Worm (Caenorhabditis elegans) whole organism, mixed stage, embryonic: ENCODE measurements around the gene srt-43.

Experiments used
- M03D4.4 ChIP-seq: sonication (generic microtip); optimal IDR thresholded peaks from 2 replicates; lab custom pipeline; 2017; ENCODE audit warnings: mild to moderate bottlenecking, missing genetic modification characterization, missing compliant biosample characterization
- bed-3 ChIP-seq: fragments of 200-800 bp; sonication (Bioruptor generic); optimal IDR thresholded peaks from 3 replicates; lab custom pipeline; 2018; ENCODE audit warnings: mild to moderate bottlenecking, missing genetic modification characterization, moderate library complexity, missing compliant biosample characterization
- blmp-1 ChIP-seq: fragments of 150-350 bp; optimal IDR thresholded peaks from 2 replicates; lab custom pipeline; 2014; ENCODE audit warnings: missing biosample characterization, missing genetic modification characterization
- ceh-43 ChIP-seq: fragments of 200-800 bp; sonication (Bioruptor generic); optimal IDR thresholded peaks from 2 replicates; lab custom pipeline; 2018; ENCODE audit warnings: mild to moderate bottlenecking, missing genetic modification characterization, moderate library complexity, missing compliant biosample characterization
- ceh-83 ChIP-seq: fragments of 200-800 bp; sonication (Bioruptor generic); optimal IDR thresholded peaks from 2 replicates; lab custom pipeline; 2018; ENCODE audit warnings: mild to moderate bottlenecking, missing genetic modification characterization, missing compliant biosample characterization
- ces-1 ChIP-seq: fragments of 150-350 bp; optimal IDR thresholded peaks from 2 replicates; lab custom pipeline; 2014; ENCODE audit warnings: missing biosample characterization, missing genetic modification reagents, missing genetic modification characterization
- drap-1 ChIP-seq: fragments of 200-800 bp; sonication (Bioruptor generic); optimal IDR thresholded peaks from 3 replicates; lab custom pipeline; 2018; ENCODE audit warnings: mild to moderate bottlenecking, missing genetic modification characterization, missing compliant biosample characterization
- elt-1 ChIP-seq: sonication (generic microtip); optimal IDR thresholded peaks from 2 replicates; lab custom pipeline; 2017; ENCODE audit warnings: missing genetic modification characterization, mild to moderate bottlenecking, missing compliant biosample characterization, antibody characterized with exemption, moderate library complexity, borderline replicate concordance; ENCODE audit not compliant: insufficient read depth
- elt-3 ChIP-seq: fragments of 150-350 bp; optimal IDR thresholded peaks from 2 replicates; lab custom pipeline; 2014; ENCODE audit warnings: missing biosample characterization, missing genetic modification characterization
- flh-1 ChIP-seq: fragments of 200-800 bp; sonication (Bioruptor generic); optimal IDR thresholded peaks from 2 replicates; lab custom pipeline; 2018; ENCODE audit warnings: mild to moderate bottlenecking, missing genetic modification characterization, moderate library complexity, missing compliant biosample characterization
- ham-2 ChIP-seq: fragments of 200-800 bp; sonication (Bioruptor generic); optimal IDR thresholded peaks from 2 replicates; lab custom pipeline; 2018; ENCODE audit warnings: mild to moderate bottlenecking, missing genetic modification characterization, missing compliant biosample characterization
- hlh-1 ChIP-seq: fragments of 150-350 bp; optimal IDR thresholded peaks from 2 replicates; lab custom pipeline; 2014; ENCODE audit warnings: missing biosample characterization, missing genetic modification reagents, missing genetic modification characterization
- lin-13 ChIP-seq: fragments of 150-350 bp; optimal IDR thresholded peaks from 2 replicates; lab custom pipeline; 2014; ENCODE audit warnings: missing biosample characterization, missing genetic modification characterization
- lin-32 ChIP-seq: fragments of 200-800 bp; sonication (Bioruptor generic); optimal IDR thresholded peaks from 2 replicates; lab custom pipeline; 2018; ENCODE audit warnings: mild to moderate bottlenecking, missing genetic modification characterization, missing compliant biosample characterization
- lsy-2 ChIP-seq: fragments of 150-350 bp; optimal IDR thresholded peaks from 2 replicates; lab custom pipeline; 2014; ENCODE audit warnings: missing biosample characterization, missing genetic modification characterization
- mab-5 ChIP-seq: fragments of 150-350 bp; optimal IDR thresholded peaks from 2 replicates; lab custom pipeline; 2014; ENCODE audit warnings: missing biosample characterization, missing genetic modification characterization
- mep-1 ChIP-seq: fragments of 150-350 bp; optimal IDR thresholded peaks from 2 replicates; lab custom pipeline; 2017; ENCODE audit warnings: missing biosample characterization, missing genetic modification reagents, missing genetic modification characterization, inconsistent platforms
- mls-2 ChIP-seq: sonication (generic microtip); optimal IDR thresholded peaks from 2 replicates; lab custom pipeline; 2016; ENCODE audit warnings: mild to moderate bottlenecking, missing genetic modification characterization, moderate library complexity, missing compliant biosample characterization
- nhr-12 ChIP-seq: fragments of 150-350 bp; optimal IDR thresholded peaks from 2 replicates; lab custom pipeline; 2014; ENCODE audit warnings: missing biosample characterization, missing genetic modification characterization
- nhr-2 ChIP-seq: fragments of 150-350 bp; optimal IDR thresholded peaks from 2 replicates; lab custom pipeline; 2014; ENCODE audit warnings: missing biosample characterization, missing genetic modification characterization
- nhr-237 ChIP-seq: fragments of 150-350 bp; optimal IDR thresholded peaks from 2 replicates; lab custom pipeline; 2014; ENCODE audit warnings: missing biosample characterization, missing genetic modification characterization
- nhr-76 ChIP-seq: sonication (generic microtip); optimal IDR thresholded peaks from 2 replicates; lab custom pipeline; 2017; ENCODE audit warnings: missing biosample characterization, missing genetic modification characterization
- pha-4 ChIP-seq: fragments of 150-350 bp; optimal IDR thresholded peaks from 2 replicates; lab custom pipeline; 2018; ENCODE audit warnings: missing biosample characterization, missing genetic modification reagents, missing genetic modification characterization
- snpc-4 ChIP-seq: fragments of 150-350 bp; optimal IDR thresholded peaks from 2 replicates; lab custom pipeline; 2014; ENCODE audit warnings: missing biosample characterization, missing genetic modification characterization
- sptf-1 ChIP-seq: sonication (generic microtip); optimal IDR thresholded peaks from 2 replicates; lab custom pipeline; 2017; ENCODE audit warnings: mild to moderate bottlenecking, missing genetic modification characterization, moderate library complexity, missing compliant biosample characterization
- unc-120 ChIP-seq: sonication (generic microtip); optimal IDR thresholded peaks from 2 replicates; lab custom pipeline; 2017; ENCODE audit warnings: missing genetic modification characterization, missing compliant biosample characterization; ENCODE audit not compliant: poor library complexity, severe bottlenecking
- unc-39 ChIP-seq: fragments of 150-350 bp; optimal IDR thresholded peaks from 2 replicates; lab custom pipeline; 2014; ENCODE audit warnings: missing biosample characterization, missing genetic modification characterization
- unc-62 ChIP-seq: fragments of 150-350 bp; optimal IDR thresholded peaks from 2 replicates; lab custom pipeline; 2014; ENCODE audit warnings: missing biosample characterization, missing genetic modification reagents, missing genetic modification characterization
- zip-8 ChIP-seq: fragments of 150-350 bp; optimal IDR thresholded peaks from 2 replicates; lab custom pipeline; 2014; ENCODE audit warnings: missing biosample characterization, missing genetic modification characterization
- ztf-11 ChIP-seq: fragments of 150-350 bp; optimal IDR thresholded peaks from 2 replicates; lab custom pipeline; 2014; ENCODE audit warnings: missing biosample characterization, missing genetic modification characterization

The srt-43 gene

DNA sequence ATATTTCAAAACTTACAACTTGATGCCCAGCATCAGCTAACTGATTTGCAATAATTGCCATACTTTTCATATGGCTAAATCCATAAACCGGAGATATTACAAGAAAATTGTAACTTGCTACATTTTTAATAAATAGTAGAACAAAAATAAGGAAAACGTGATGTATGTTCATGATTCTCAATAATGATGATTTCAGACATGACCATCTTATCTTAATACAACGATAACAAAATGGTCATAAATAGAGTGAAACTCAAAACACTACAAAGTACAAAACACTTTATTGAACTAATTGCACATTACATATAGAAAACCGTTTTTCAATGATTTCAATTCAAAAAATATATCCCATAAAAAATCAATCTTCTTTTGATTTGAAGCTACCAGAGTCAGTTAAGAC, 23.7 kb downstream of the srt-43 start, which contains the start of gene ugt-5:
Gene ugt-5 (minus strand): TSS at position 214 of the 400 bp plus-strand sequence.
- TF ChIP-seq mls-2 (tag; lab: Kevin White, UChicago): no peak
- no peak for TF ChIP-seq mep-1 (tag; lab: Kevin White, UChicago)
- TF ChIP-seq zip-8 (tag; lab: Kevin White, UChicago): no peak
- TF ChIP-seq drap-1 (GFP tag; lab: Kevin White, UChicago): no peak
- no peak for TF ChIP-seq bed-3 (GFP tag; lab: Kevin White, UChicago)
- TF ChIP-seq ceh-83 (GFP tag; lab: Kevin White, UChicago): no peak
- TF ChIP-seq nhr-237 (tag; lab: Kevin White, UChicago): no peak
- no peak for TF ChIP-seq sptf-1 (tag; lab: Kevin White, UChicago)
- TF ChIP-seq unc-120 (tag; lab: Kevin White, UChicago): no peak
- TF ChIP-seq snpc-4 (tag; lab: Kevin White, UChicago): no peak
- TF ChIP-seq nhr-76: no peak
- no peak for TF ChIP-seq elt-3 (tag; lab: Kevin White, UChicago)
- no peak for TF ChIP-seq ceh-43
- TF ChIP-seq ztf-11 (tag; lab: Kevin White, UChicago): no peak
- no peak for TF ChIP-seq unc-39 (tag; lab: Kevin White, UChicago)
- TF ChIP-seq M03D4.4 (tag; lab: Kevin White, UChicago): no peak
- TF ChIP-seq, all 35 proteins: peak for 0

DNA sequence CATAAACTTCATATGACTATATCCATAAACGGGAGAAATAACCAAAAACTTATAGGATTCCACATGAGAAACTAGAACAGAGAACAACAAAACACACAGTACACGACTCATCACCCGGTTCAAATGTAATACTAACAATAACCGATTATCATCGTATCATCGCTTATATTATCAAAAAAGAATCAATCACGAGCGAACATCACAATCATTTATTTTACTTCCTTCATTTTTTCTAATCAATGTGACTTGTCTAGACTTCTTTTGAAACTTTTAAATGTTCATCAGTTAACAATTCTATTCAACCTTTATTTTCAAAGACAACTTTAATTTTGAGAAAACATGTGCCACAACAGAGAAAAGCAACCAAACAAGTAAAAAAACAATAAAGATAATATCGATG, 26.1 kb downstream of the srt-43 start, which contains the start of gene ugt-4:
Gene ugt-4 (minus strand): TSS at position 141 of the 400 bp plus-strand sequence.
- TF ChIP-seq lsy-2 (tag; lab: Kevin White, UChicago) (no peak), ces-1 (GFP tag; lab: Kevin White, UChicago) (no peak), mep-1 (tag; lab: Kevin White, UChicago) (no peak), bed-3 (GFP tag; lab: Kevin White, UChicago) (no peak), lin-32 (no peak), unc-62 (GFP tag; lab: Kevin White, UChicago) (no peak), nhr-12 (tag; lab: Kevin White, UChicago) (no peak), blmp-1 (tag; lab: Kevin White, UChicago) (no peak), hlh-1 (tag; lab: Kevin White, UChicago) (no peak), pha-4 (tag; lab: Kevin White, UChicago) (no peak), lin-13 (tag; lab: Kevin White, UChicago) (no peak), unc-120 (tag; lab: Kevin White, UChicago) (no peak), nhr-2 (tag; lab: Kevin White, UChicago) (no peak), mls-2 (tag; lab: Kevin White, UChicago) (no peak)
- TF ChIP-seq, all 35 proteins: peak for 0

DNA sequence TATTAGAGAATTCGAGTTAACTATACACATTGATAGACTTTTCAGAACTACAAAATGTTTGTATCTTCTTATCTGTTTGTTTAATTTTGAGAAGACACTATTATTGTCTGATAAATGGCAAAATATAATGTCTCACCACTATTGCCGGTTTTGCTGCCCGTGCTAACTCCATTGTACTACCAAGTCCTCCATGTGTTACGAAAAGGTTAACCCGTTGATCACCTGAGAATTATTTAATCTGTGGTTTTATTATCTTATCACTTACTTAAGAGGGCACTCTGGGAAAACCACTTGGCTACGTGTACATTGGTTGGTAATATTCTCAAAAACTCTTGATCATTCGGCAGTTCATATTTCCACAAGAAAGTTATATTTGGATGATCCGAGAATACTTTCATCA, 26.9 kb downstream of the srt-43 start:
- TF ChIP-seq unc-62 (GFP tag; lab: Kevin White, UChicago): no peak
- TF ChIP-seq snpc-4 (tag; lab: Kevin White, UChicago): no peak
- no peak for TF ChIP-seq unc-120 (tag; lab: Kevin White, UChicago)
- no peak for TF ChIP-seq ceh-43
- no peak for TF ChIP-seq nhr-2 (tag; lab: Kevin White, UChicago)
- TF ChIP-seq ham-2: no peak
- TF ChIP-seq drap-1 (GFP tag; lab: Kevin White, UChicago): no peak
- TF ChIP-seq M03D4.4 (tag; lab: Kevin White, UChicago): no peak
- no peak for TF ChIP-seq flh-1 (GFP tag; lab: Kevin White, UChicago)
- no peak for TF ChIP-seq nhr-12 (tag; lab: Kevin White, UChicago)
- no peak for TF ChIP-seq elt-1 (tag; lab: Kevin White, UChicago)
- TF ChIP-seq lsy-2 (tag; lab: Kevin White, UChicago): no peak
- no peak for TF ChIP-seq bed-3 (GFP tag; lab: Kevin White, UChicago)
- no peak for TF ChIP-seq pha-4 (tag; lab: Kevin White, UChicago)
- TF ChIP-seq blmp-1 (tag; lab: Kevin White, UChicago): no peak
- no peak for TF ChIP-seq nhr-76
- TF ChIP-seq, all 35 proteins: peak for 0

DNA sequence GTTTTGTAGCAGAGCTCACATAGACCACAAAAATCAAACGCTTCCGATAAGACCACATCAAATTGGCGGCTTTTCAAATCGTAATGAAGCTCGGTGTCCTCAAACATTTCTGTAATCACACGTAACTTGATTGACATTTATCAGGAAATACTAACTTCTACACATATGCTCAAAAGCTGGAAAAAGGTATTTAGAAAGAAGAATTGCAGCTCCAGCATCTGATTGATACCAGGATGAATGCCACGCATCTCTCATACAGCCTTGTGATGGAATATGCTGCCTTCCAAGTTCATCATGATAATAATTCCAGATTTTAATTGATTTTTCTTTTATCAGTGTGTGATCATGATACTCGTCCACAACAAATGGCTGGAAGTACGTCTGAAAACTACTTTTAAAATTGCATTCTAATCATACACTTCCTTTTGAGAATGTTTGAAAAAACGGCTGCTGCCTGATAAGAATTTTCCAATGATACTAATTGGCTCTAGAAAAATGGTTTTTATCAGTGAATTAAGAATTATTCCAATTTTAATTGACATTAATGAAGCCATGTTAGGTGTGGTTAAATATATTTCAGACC, 28.0 kb downstream of the srt-43 start:
- TF ChIP-seq mab-5 (tag; lab: Kevin White, UChicago) (no peak), nhr-2 (tag; lab: Kevin White, UChicago) (no peak), lin-32 (no peak), snpc-4 (tag; lab: Kevin White, UChicago) (no peak)
